Worm (Caenorhabditis elegans): Measurements from ENCODE around the gene B0554.5.

The B0554.5 gene

DNA sequence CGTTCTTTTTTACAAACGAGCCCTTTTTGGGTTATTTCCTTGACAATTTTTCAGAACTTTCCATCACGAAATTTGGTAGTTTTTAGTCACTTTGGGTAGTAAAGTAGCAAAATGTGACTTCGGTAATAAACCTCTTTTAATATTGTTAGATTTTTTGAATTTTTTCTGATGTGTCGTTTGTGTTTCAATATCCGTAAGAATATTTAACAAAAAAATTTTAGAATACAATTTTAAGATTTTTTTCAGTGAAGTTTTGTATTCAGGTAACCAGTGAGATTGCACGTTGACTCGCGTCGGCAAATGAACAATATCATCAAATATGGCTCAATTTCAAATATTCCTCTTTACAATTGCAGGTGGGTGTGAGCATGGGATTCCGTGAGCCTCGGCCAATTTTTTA, 48.3 kb downstream of the B0554.5 start, which contains the start of gene srt-31:
Gene srt-31, plus strand, starts transcription at position 301 of the 400 bp plus-strand sequence.
- no peak for TF ChIP-seq cog-1 (tag; optimal IDR thresholded peaks at IDR 0.05)
- no peak for TF ChIP-seq tab-1 (GFP tag; IDR thresholded peaks at IDR 0.05)
- TF ChIP-seq klf-2 (GFP tag; conservative IDR thresholded peaks at IDR 0.05): no peak
- no peak for TF ChIP-seq T22C8.4 (GFP tag; IDR thresholded peaks at IDR 0.05)
- no peak for TF ChIP-seq ref-1 (GFP tag; conservative IDR thresholded peaks at IDR 0.05)
- no peak for TF ChIP-seq med-1 (GFP tag; optimal IDR thresholded peaks at IDR 0.05; ENCODE audit: insufficient read depth)
- TF ChIP-seq ztf-23 (GFP tag; IDR thresholded peaks at IDR 0.05): no peak
- no peak for TF ChIP-seq ztf-29 (GFP tag; IDR thresholded peaks at IDR 0.05)
- TF ChIP-seq flt-1 (GFP tag; IDR thresholded peaks at IDR 0.05): no peak

DNA sequence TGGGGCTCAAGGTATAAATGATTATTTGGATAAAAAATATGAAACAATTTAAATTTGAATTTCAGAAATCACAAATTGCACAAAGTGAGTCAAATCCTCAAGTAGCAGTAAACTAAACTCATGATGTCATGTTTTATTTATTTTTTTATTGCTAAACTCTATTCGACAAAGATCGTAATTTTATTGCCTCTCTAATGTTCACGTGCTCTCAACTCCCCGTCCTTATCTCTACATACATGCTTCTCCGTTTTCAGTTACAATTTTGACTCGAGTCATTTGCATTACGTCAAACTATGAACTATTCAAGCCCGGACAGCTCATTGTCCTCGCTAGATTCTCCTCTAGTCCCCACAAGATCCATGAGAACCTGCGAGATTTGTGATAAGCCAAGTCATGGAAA, 50.3 kb downstream of the B0554.5 start, which contains the start of gene nhr-99:
Gene nhr-99, plus strand, starts transcription at position 263 of the 400 bp plus-strand sequence.
- TF ChIP-seq med-1 (GFP tag; optimal IDR thresholded peaks at IDR 0.05; ENCODE audit: insufficient read depth) (no peak), cog-1 (tag; optimal IDR thresholded peaks at IDR 0.05) (no peak), ref-1 (GFP tag; conservative IDR thresholded peaks at IDR 0.05) (no peak), klf-2 (GFP tag; conservative IDR thresholded peaks at IDR 0.05) (no peak), ztf-23 (GFP tag; IDR thresholded peaks at IDR 0.05) (no peak), flt-1 (GFP tag; IDR thresholded peaks at IDR 0.05) (no peak), tab-1 (GFP tag; IDR thresholded peaks at IDR 0.05) (no peak), ztf-29 (GFP tag; IDR thresholded peaks at IDR 0.05) (no peak)

Data from whole organism, midembryonic.